Worm (Caenorhabditis elegans) whole organism, L2 larva: ENCODE results near the gene srv-14.

Source experiments
- aly-2 ChIP-seq: fragments of 150-350 bp; optimal IDR thresholded peaks from 2 replicates; lab custom pipeline; 2014; ENCODE audit warnings: missing biosample characterization, missing genetic modification characterization
- ama-1 ChIP-seq: fragments of 150-350 bp; optimal IDR thresholded peaks from 2 replicates; lab custom pipeline; 2018; ENCODE audit warnings: inconsistent platforms
- egl-27 ChIP-seq: sonication (generic microtip); optimal IDR thresholded peaks from 3 replicates; lab custom pipeline; 2017; ENCODE audit warnings: missing biosample characterization, missing genetic modification reagents, missing genetic modification characterization
- fos-1 ChIP-seq: fragments of 150-350 bp; optimal IDR thresholded peaks from 2 replicates; lab custom pipeline; 2014; ENCODE audit warnings: missing biosample characterization, missing genetic modification characterization
- lin-39 ChIP-seq: fragments of 150-350 bp; optimal IDR thresholded peaks from 2 replicates; lab custom pipeline; 2014; ENCODE audit warnings: missing biosample characterization, missing genetic modification reagents, missing genetic modification characterization
- nhr-237 ChIP-seq: fragments of 150-350 bp; optimal IDR thresholded peaks from 2 replicates; lab custom pipeline; 2014; ENCODE audit warnings: missing biosample characterization, missing genetic modification characterization
- nhr-25 ChIP-seq: fragments of 150-350 bp; sonication (generic microtip); optimal IDR thresholded peaks from 3 replicates; lab custom pipeline; 2014; ENCODE audit warnings: missing biosample characterization, missing genetic modification characterization
- nhr-77 ChIP-seq: fragments of 150-350 bp; optimal IDR thresholded peaks from 2 replicates; lab custom pipeline; 2014; ENCODE audit warnings: missing biosample characterization, missing genetic modification characterization
- unc-55 ChIP-seq: fragments of 150-350 bp; sonication (generic microtip); optimal IDR thresholded peaks from 3 replicates; lab custom pipeline; 2014; ENCODE audit warnings: missing biosample characterization, missing genetic modification reagents, missing genetic modification characterization
- unc-62 ChIP-seq: fragments of 150-350 bp; optimal IDR thresholded peaks from 2 replicates; lab custom pipeline; 2014; ENCODE audit warnings: missing biosample characterization, missing genetic modification reagents, missing genetic modification characterization

DNA sequence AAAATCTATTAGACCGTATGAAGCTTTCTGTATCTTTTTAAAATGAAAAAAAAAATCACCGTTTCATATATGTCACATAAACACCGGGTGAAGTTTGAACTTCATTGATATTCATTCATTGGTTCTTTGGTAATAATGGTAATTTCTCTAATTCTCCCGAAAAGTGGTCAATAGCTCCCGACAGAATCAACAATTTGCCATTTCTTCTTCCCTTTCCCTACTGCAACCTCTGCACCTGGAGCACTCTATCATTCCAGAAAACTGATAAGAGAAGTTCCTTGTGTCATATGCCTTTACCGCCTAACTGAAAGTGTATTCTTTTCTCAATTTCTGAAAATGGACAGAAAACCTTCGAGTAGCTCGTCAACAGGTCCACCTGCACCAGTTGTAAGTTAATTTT lies 44.4 kb downstream of the srv-14 start, which contains the start of gene Y105C5A.24:
- no peak for TF ChIP-seq nhr-237
- no peak for TF ChIP-seq nhr-77
- TF ChIP-seq fos-1 (tag; lab: Kevin White, UChicago) = peak; percentile 69
- TF ChIP-seq nhr-25 (tag; lab: Kevin White, UChicago) = no peak
- no peak for TF ChIP-seq unc-62 (GFP tag; lab: Kevin White, UChicago)
- no peak for TF ChIP-seq aly-2 (tag; lab: Kevin White, UChicago)
- TF ChIP-seq lin-39 (tag; lab: Kevin White, UChicago) = no peak
- TF ChIP-seq unc-55 (GFP tag; lab: Kevin White, UChicago) = no peak
- TF ChIP-seq ama-1 (lab: Kevin White, UChicago) = no peak
- TF ChIP-seq egl-27 (tag; lab: Kevin White, UChicago) = no peak
